Fruit fly (Drosophila melanogaster) whole organism, embryonic: ENCODE data around the gene CG1943.
A peak's percentile ranks its signal among the peaks of the same experiment; 100 is the strongest.

Experiments
- CG10209 ChIP-seq: fragments of 200-800 bp; sonication (Bioruptor generic); optimal IDR thresholded peaks from 3 replicates; lab custom pipeline; 2017; ENCODE audit warnings: missing biosample characterization, mild to moderate bottlenecking, missing genetic modification characterization, missing genetic modification reagents
- CG1024 ChIP-seq: fragments of 200-800 bp; sonication (Bioruptor generic); IDR thresholded peaks from 2 replicates; pipeline ENCODE4 v1.3.6; 2022; ENCODE audit warnings: missing biosample characterization, missing genetic modification characterization
- CG10366 ChIP-seq: fragments of 200-800 bp; sonication (Bioruptor generic); IDR thresholded peaks from 2 replicates; pipeline ENCODE4 v1.3.6; 2022; ENCODE audit warnings: missing biosample characterization, missing genetic modification characterization
- CG11456 ChIP-seq: fragments of 200-800 bp; sonication (Bioruptor generic); IDR thresholded peaks from 3 replicates; pipeline ENCODE4 v1.3.6; 2022; ENCODE audit warnings: missing biosample characterization, missing genetic modification characterization
- CG1233 ChIP-seq: fragments of 200-800 bp; sonication (Bioruptor generic); optimal IDR thresholded peaks from 4 replicates; lab custom pipeline; 2018; ENCODE audit warnings: missing biosample characterization, mild to moderate bottlenecking, missing genetic modification characterization
- CG12769 ChIP-seq: fragments of 200-800 bp; sonication (Bioruptor generic); optimal IDR thresholded peaks from 2 replicates; lab custom pipeline; 2019; ENCODE audit warnings: missing biosample characterization, mild to moderate bottlenecking, missing genetic modification characterization, moderate library complexity
- CG14710 ChIP-seq: fragments of 200-800 bp; sonication (Bioruptor generic); optimal IDR thresholded peaks from 3 replicates; lab custom pipeline; 2019; ENCODE audit warnings: missing biosample characterization, mild to moderate bottlenecking, missing genetic modification characterization, moderate library complexity
- CG1602 ChIP-seq: fragments of 200-800 bp; sonication (Bioruptor generic); optimal IDR thresholded peaks from 3 replicates; lab custom pipeline; 2016; ENCODE audit warnings: missing biosample characterization, missing genetic modification characterization
- CG16863 ChIP-seq: fragments of 200-800 bp; sonication (Bioruptor generic); optimal IDR thresholded peaks from 3 replicates; lab custom pipeline; 2016; ENCODE audit warnings: missing biosample characterization, missing genetic modification characterization
- CG17359 ChIP-seq: fragments of 200-800 bp; sonication (Bioruptor generic); optimal IDR thresholded peaks from 3 replicates; lab custom pipeline; 2018; ENCODE audit warnings: missing biosample characterization, mild to moderate bottlenecking, missing genetic modification characterization, moderate library complexity
- CG30431 ChIP-seq: fragments of 200-800 bp; sonication (Bioruptor generic); optimal IDR thresholded peaks from 2 replicates; lab custom pipeline; 2017; ENCODE audit warnings: missing biosample characterization, missing genetic modification characterization
- CG31388 ChIP-seq: fragments of 200-800 bp; sonication (Bioruptor generic); optimal IDR thresholded peaks from 2 replicates; lab custom pipeline; 2016; ENCODE audit warnings: missing biosample characterization, missing genetic modification characterization
- CG4282 ChIP-seq: fragments of 200-800 bp; sonication (Bioruptor generic); optimal IDR thresholded peaks from 2 replicates; lab custom pipeline; 2016; ENCODE audit warnings: missing biosample characterization, missing genetic modification characterization
- CG7357 ChIP-seq: fragments of 200-800 bp; sonication (Bioruptor generic); IDR thresholded peaks from 3 replicates; pipeline ENCODE4 v1.3.6; 2022; ENCODE audit warnings: missing biosample characterization, missing genetic modification characterization
- CG8290 ChIP-seq, 3 experiments: fragments of 200-800 bp; sonication (Bioruptor generic); optimal IDR thresholded peaks; 2 replicates each; lab custom pipeline; 2016 to 2019; ENCODE audit warnings: missing biosample characterization in 3 of 3, missing genetic modification characterization in 3 of 3, mild to moderate bottlenecking in 2 of 3, moderate library complexity in 1 of 3
- CG8924 ChIP-seq: fragments of 200-800 bp; optimal IDR thresholded peaks from 3 replicates; lab custom pipeline; 2019; ENCODE audit warnings: missing biosample characterization, mild to moderate bottlenecking, missing genetic modification characterization, moderate library complexity
- CG9817 ChIP-seq: fragments of 200-800 bp; sonication (Bioruptor generic); optimal IDR thresholded peaks from 2 replicates; lab custom pipeline; 2018; ENCODE audit warnings: missing biosample characterization, mild to moderate bottlenecking, missing genetic modification characterization, moderate library complexity
- D ChIP-seq, 2 experiments: fragments of 200-800 bp in 1 of 2; fragments of >200 bp in 1 of 2; sonication (Bioruptor generic) in 1 of 2; optimal IDR thresholded peaks; 2 replicates in 1 of 2; 3 replicates in 1 of 2; lab custom pipeline; 2017; ENCODE audit warnings: mild to moderate bottlenecking in 1 of 2, missing biosample characterization in 1 of 2, missing genetic modification characterization in 1 of 2, missing genetic modification reagents in 1 of 2
- Dek ChIP-seq: fragments of 200-800 bp; sonication (Bioruptor generic); optimal IDR thresholded peaks from 3 replicates; lab custom pipeline; 2019; ENCODE audit warnings: missing biosample characterization, mild to moderate bottlenecking, missing genetic modification characterization, moderate library complexity
- Ets97D ChIP-seq: fragments of 200-800 bp; sonication (Bioruptor generic); optimal IDR thresholded peaks from 3 replicates; lab custom pipeline; 2016; ENCODE audit warnings: missing biosample characterization, missing genetic modification characterization
- H2.0 ChIP-seq: fragments of 200-800 bp; sonication (Bioruptor generic); IDR thresholded peaks from 2 replicates; pipeline ENCODE4 v1.3.6; 2022; ENCODE audit warnings: missing biosample characterization, missing genetic modification characterization
- HmgZ ChIP-seq: fragments of 200-800 bp; sonication (Bioruptor generic); optimal IDR thresholded peaks from 2 replicates; lab custom pipeline; 2018; ENCODE audit warnings: missing biosample characterization, mild to moderate bottlenecking, missing genetic modification characterization
- MESR4 ChIP-seq: fragments of 200-800 bp; sonication (Bioruptor generic); optimal IDR thresholded peaks from 2 replicates; lab custom pipeline; 2018; ENCODE audit warnings: missing biosample characterization, mild to moderate bottlenecking, missing genetic modification characterization, moderate library complexity
- Mad ChIP-seq: fragments of 200-800 bp; sonication (Bioruptor generic); optimal IDR thresholded peaks from 2 replicates; lab custom pipeline; 2016; ENCODE audit warnings: missing biosample characterization, missing genetic modification characterization
- Pdp1 ChIP-seq, 2 experiments: fragments of 200-800 bp; sonication (Bioruptor generic); optimal IDR thresholded peaks; 3 replicates each; lab custom pipeline; 2016; ENCODE audit warnings: missing biosample characterization in 2 of 2, missing genetic modification characterization in 2 of 2, mild to moderate bottlenecking in 1 of 2, moderate library complexity in 1 of 2
- Sin3A ChIP-seq: fragments of >200 bp; optimal IDR thresholded peaks from 2 replicates; lab custom pipeline; 2018
- YL-1 ChIP-seq: fragments of 200-800 bp; sonication (Bioruptor generic); optimal IDR thresholded peaks from 3 replicates; lab custom pipeline; 2017; ENCODE audit warnings: missing biosample characterization, mild to moderate bottlenecking, missing genetic modification characterization
- ato ChIP-seq: fragments of 200-800 bp; sonication (Bioruptor generic); IDR thresholded peaks from 2 replicates; pipeline ENCODE4 v1.3.6; 2022; ENCODE audit warnings: missing biosample characterization, missing genetic modification characterization; ENCODE audit not compliant: partially characterized antibody
- bowl ChIP-seq: fragments of 200-800 bp; sonication (Bioruptor generic); IDR thresholded peaks from 2 replicates; pipeline ENCODE4 v1.3.6; 2022; ENCODE audit warnings: missing biosample characterization, missing genetic modification characterization
- caup ChIP-seq: fragments of 200-800 bp; sonication (Bioruptor generic); optimal IDR thresholded peaks from 3 replicates; lab custom pipeline; 2017; ENCODE audit warnings: missing biosample characterization, mild to moderate bottlenecking, missing genetic modification characterization, moderate library complexity; ENCODE audit not compliant: severe bottlenecking
- cwo ChIP-seq: fragments of 200-800 bp; sonication (Bioruptor generic); optimal IDR thresholded peaks from 3 replicates; lab custom pipeline; 2017; ENCODE audit warnings: missing biosample characterization, missing genetic modification characterization, mild to moderate bottlenecking, moderate library complexity, missing genetic modification reagents
- da ChIP-seq: fragments of 200-800 bp; sonication (Bioruptor generic); optimal IDR thresholded peaks from 2 replicates; lab custom pipeline; 2016; ENCODE audit warnings: missing biosample characterization, missing genetic modification characterization
- en ChIP-seq: fragments of 200-800 bp; sonication (Bioruptor generic); optimal IDR thresholded peaks from 2 replicates; lab custom pipeline; 2016; ENCODE audit warnings: missing biosample characterization, missing genetic modification characterization
- esg ChIP-seq: fragments of 200-800 bp; sonication (Bioruptor generic); conservative IDR thresholded peaks from 2 replicates; pipeline ENCODE4 v1.3.6; 2022; ENCODE audit warnings: missing biosample characterization, missing genetic modification characterization
- fd3F ChIP-seq: fragments of 200-800 bp; sonication (Bioruptor generic); optimal IDR thresholded peaks from 2 replicates; lab custom pipeline; 2018; ENCODE audit warnings: missing biosample characterization, mild to moderate bottlenecking, missing genetic modification characterization, moderate library complexity
- nom ChIP-seq: fragments of 200-800 bp; sonication (Bioruptor generic); optimal IDR thresholded peaks from 2 replicates; lab custom pipeline; 2017; ENCODE audit warnings: missing biosample characterization, missing genetic modification characterization, mild to moderate bottlenecking, moderate library complexity, missing genetic modification reagents
- oc ChIP-seq: fragments of 200-800 bp; sonication (Bioruptor generic); optimal IDR thresholded peaks from 2 replicates; lab custom pipeline; 2018; ENCODE audit warnings: missing biosample characterization, mild to moderate bottlenecking, missing genetic modification characterization, moderate library complexity
- odd ChIP-seq: fragments of 200-800 bp; sonication (Bioruptor generic); optimal IDR thresholded peaks from 2 replicates; lab custom pipeline; 2017; ENCODE audit warnings: missing biosample characterization, mild to moderate bottlenecking, missing genetic modification characterization
- phol ChIP-seq: fragments of 200-800 bp; sonication (Bioruptor generic); optimal IDR thresholded peaks from 3 replicates; lab custom pipeline; 2018; ENCODE audit warnings: missing biosample characterization, mild to moderate bottlenecking, missing genetic modification characterization, moderate library complexity
- repo ChIP-seq: fragments of 200-800 bp; sonication (Bioruptor generic); optimal IDR thresholded peaks from 2 replicates; lab custom pipeline; 2016; ENCODE audit warnings: missing biosample characterization, missing genetic modification characterization
- sc ChIP-seq, 3 experiments: fragments of >200 bp in 2 of 3; fragments of 200-800 bp in 1 of 3; sonication (Bioruptor generic) in 1 of 3; optimal IDR thresholded peaks; 2 replicates in 2 of 3; 3 replicates in 1 of 3; lab custom pipeline; 2017; ENCODE audit warnings: mild to moderate bottlenecking in 1 of 3, missing biosample characterization in 1 of 3, missing genetic modification characterization in 1 of 3, missing genetic modification reagents in 1 of 3
- shn ChIP-seq: fragments of 200-800 bp; sonication (Bioruptor generic); optimal IDR thresholded peaks from 3 replicates; lab custom pipeline; 2016; ENCODE audit warnings: missing biosample characterization, missing genetic modification characterization
- slou ChIP-seq: fragments of 200-800 bp; sonication (Bioruptor generic); optimal IDR thresholded peaks from 3 replicates; lab custom pipeline; 2016; ENCODE audit warnings: missing biosample characterization, missing genetic modification characterization
- ssp ChIP-seq: fragments of 200-800 bp; sonication (Bioruptor generic); IDR thresholded peaks from 2 replicates; pipeline ENCODE4 v1.3.6; 2022; ENCODE audit warnings: missing biosample characterization, missing genetic modification characterization
- tap ChIP-seq: fragments of 200-800 bp; optimal IDR thresholded peaks from 3 replicates; lab custom pipeline; 2019; ENCODE audit warnings: missing biosample characterization, mild to moderate bottlenecking, missing genetic modification characterization, moderate library complexity
- toy ChIP-seq: fragments of 200-800 bp; sonication (Bioruptor generic); IDR thresholded peaks from 2 replicates; pipeline ENCODE4 v1.3.6; 2022; ENCODE audit warnings: missing biosample characterization, missing genetic modification characterization
- vvl ChIP-seq: fragments of 200-800 bp; sonication (Bioruptor generic); IDR thresholded peaks from 2 replicates; pipeline ENCODE4 v1.3.6; 2022; ENCODE audit warnings: missing biosample characterization, missing genetic modification characterization
- z ChIP-seq: fragments of 200-800 bp; sonication (Bioruptor generic); IDR thresholded peaks from 3 replicates; pipeline ENCODE4 v1.3.6; 2022; ENCODE audit warnings: missing biosample characterization, missing genetic modification characterization

The CG1943 gene

DNA sequence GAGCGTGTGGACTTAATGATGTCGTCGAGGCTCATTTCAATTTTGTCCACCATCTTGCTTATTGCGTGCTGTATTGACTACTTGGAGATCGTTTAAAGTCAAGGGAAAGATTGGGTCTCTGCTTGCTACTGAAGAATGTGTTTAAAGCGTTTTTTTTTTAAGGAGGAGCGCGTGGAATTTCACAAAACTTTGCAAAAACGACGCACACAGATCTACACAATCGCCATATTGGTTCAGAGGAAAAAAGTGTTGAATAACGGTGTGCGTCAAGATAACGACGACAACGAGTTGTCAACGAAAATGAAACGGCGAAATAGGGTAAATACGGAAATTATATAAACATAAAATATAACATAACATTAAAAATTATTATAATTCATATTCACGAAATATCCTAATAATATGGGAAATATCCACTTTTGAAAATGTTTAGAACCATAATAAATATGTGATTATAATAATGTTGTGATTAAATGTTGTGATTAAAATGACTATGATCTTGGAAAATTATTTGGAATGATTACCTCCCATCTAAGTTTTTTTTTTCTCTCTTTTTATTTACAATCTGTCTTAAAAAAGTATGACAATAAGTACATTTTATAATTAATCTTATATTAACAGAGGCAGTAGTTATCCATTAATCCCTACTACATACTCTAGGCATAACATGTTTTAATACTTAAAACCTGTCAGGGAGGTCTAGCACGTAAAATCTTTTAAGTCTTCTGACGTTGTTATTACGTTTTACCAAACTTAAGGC is 5.7 kb downstream of the CG1943 start, which contains the start of gene Ref1 (continued):
- TF ChIP-seq caup (GFP tag; lab: Kevin White, UChicago) (no peak), da (GFP tag; lab: Kevin White, UChicago) (no peak), CG1602 (GFP tag; lab: Kevin White, UChicago) (no peak), H2.0 (no peak), Dek (tag; lab: Kevin White, UChicago) (no peak), CG7357 (GFP tag; lab: Robert Waterston, UW) (no peak), z (no peak), CG16863 (no peak), nom (GFP tag; lab: Kevin White, UChicago) (no peak), en (GFP tag; lab: Kevin White, UChicago) (no peak), tap (no peak), Sin3A (peak; percentile 14), CG10209 (GFP tag; lab: Kevin White, UChicago) (no peak), odd (no peak), MESR4 (GFP tag; lab: Kevin White, UChicago) (peak; percentile 94), Pdp1 (GFP tag; optimal IDR thresholded peaks at IDR 0.05; lab: Kevin White, UChicago) (peak in 1 of 2 experiments; percentile 91), CG30431 (GFP tag; lab: Kevin White, UChicago) (no peak), CG11456 (GFP tag; lab: Robert Waterston, UW) (no peak), D (optimal IDR thresholded peaks at IDR 0.05; lab: Kevin White, UChicago) (no peak), D (GFP tag; optimal IDR thresholded peaks at IDR 0.05; lab: Kevin White, UChicago) (no peak), CG4282 (no peak), shn (no peak), YL-1 (GFP tag; lab: Kevin White, UChicago) (peak; percentile 93), oc (no peak), CG8924 (tag; lab: Kevin White, UChicago) (no peak), Ets97D (peak; percentile 50), ssp (peak; percentile 92), CG17359 (tag; lab: Kevin White, UChicago) (no peak), HmgZ (no peak), repo (no peak), CG10366 (no peak), CG9817 (no peak), phol (peak; percentile 100), sc (optimal IDR thresholded peaks at IDR 0.05; lab: Kevin White, UChicago) (no peak), sc (GFP tag; optimal IDR thresholded peaks at IDR 0.05; lab: Kevin White, UChicago) (no peak), CG1024 (peak; percentile 93), ato (GFP tag; lab: Robert Waterston, UW) (no peak), vvl (GFP tag; lab: Robert Waterston, UW) (no peak), CG14710 (tag; lab: Kevin White, UChicago) (peak; percentile 29), fd3F (no peak), slou (GFP tag; lab: Kevin White, UChicago) (no peak), CG1233 (GFP tag; lab: Kevin White, UChicago) (no peak), CG8290 (GFP tag; optimal IDR thresholded peaks at IDR 0.05; lab: Kevin White, UChicago) (peak; percentile 76), CG8290 (tag; optimal IDR thresholded peaks at IDR 0.05; lab: Kevin White, UChicago) (peak in 1 of 2 experiments; percentile 24), bowl (no peak), toy (no peak), esg (GFP tag; lab: Robert Waterston, UW) (no peak), CG12769 (tag; lab: Kevin White, UChicago) (no peak), Mad (GFP tag; lab: Kevin White, UChicago) (no peak), CG31388 (GFP tag; lab: Kevin White, UChicago) (no peak), cwo (GFP tag; lab: Kevin White, UChicago) (no peak)
